Worm (Caenorhabditis elegans): ENCODE data around the gene gpa-18.

- TF ChIP-seq let-607 (tag; optimal IDR thresholded peaks at IDR 0.05) (no peak), tlf-1 (GFP tag; optimal IDR thresholded peaks at IDR 0.05) (no peak)
Observed at ce11 chrIV:5160171-5160570, 35.3 kb downstream of the gpa-18 start, which contains the start of the genes C24D10.6 and C24D10.4.

All from whole organism, young adult.